Worm (Caenorhabditis elegans): ENCODE data around the gene F02C12.1.

DNA sequence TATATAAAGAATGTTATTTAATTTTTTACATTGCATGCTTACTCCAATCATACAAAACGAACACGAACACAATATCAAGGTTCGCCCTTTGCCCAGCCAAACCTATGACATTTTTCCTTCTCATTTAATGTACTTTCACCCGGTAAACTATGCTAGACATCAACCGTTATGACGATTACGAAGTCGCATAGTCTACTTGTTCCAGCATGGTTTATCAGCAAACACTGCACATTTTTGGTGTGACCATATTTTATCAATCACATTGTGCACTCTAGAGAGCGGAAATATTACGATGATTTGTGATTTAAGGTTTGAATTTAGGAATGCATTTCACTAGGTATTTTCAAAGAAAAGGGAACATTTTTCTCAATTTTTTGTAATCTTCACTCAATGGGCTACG lies 41.3 kb upstream of the F02C12.1 start:
- TF ChIP-seq tbx-37 (GFP tag; conservative IDR thresholded peaks at IDR 0.05) (no peak), ceh-36 (tag; optimal IDR thresholded peaks at IDR 0.05) (no peak), hmg-4 (GFP tag; optimal IDR thresholded peaks at IDR 0.05) (no peak), pes-1 (GFP tag; IDR thresholded peaks at IDR 0.05) (no peak), ama-1 (optimal IDR thresholded peaks at IDR 0.05) (no peak), tbx-11 (GFP tag; IDR thresholded peaks at IDR 0.05) (no peak), ceh-13 (GFP tag; optimal IDR thresholded peaks at IDR 0.05) (no peak), tra-4 (tag; optimal IDR thresholded peaks at IDR 0.05) (no peak), aly-1 (tag; optimal IDR thresholded peaks at IDR 0.05) (no peak), flt-1 (GFP tag; IDR thresholded peaks at IDR 0.05) (no peak), hmbx-1 (tag; optimal IDR thresholded peaks at IDR 0.05) (no peak), sea-1 (GFP tag; conservative IDR thresholded peaks at IDR 0.05) (no peak), B0310.2 (tag; optimal IDR thresholded peaks at IDR 0.05) (no peak), scrt-1 (GFP tag; IDR thresholded peaks at IDR 0.05) (no peak)
